Fruit fly (Drosophila melanogaster): Measurements from ENCODE around the gene Dph4.

Gene Dph4

DNA sequence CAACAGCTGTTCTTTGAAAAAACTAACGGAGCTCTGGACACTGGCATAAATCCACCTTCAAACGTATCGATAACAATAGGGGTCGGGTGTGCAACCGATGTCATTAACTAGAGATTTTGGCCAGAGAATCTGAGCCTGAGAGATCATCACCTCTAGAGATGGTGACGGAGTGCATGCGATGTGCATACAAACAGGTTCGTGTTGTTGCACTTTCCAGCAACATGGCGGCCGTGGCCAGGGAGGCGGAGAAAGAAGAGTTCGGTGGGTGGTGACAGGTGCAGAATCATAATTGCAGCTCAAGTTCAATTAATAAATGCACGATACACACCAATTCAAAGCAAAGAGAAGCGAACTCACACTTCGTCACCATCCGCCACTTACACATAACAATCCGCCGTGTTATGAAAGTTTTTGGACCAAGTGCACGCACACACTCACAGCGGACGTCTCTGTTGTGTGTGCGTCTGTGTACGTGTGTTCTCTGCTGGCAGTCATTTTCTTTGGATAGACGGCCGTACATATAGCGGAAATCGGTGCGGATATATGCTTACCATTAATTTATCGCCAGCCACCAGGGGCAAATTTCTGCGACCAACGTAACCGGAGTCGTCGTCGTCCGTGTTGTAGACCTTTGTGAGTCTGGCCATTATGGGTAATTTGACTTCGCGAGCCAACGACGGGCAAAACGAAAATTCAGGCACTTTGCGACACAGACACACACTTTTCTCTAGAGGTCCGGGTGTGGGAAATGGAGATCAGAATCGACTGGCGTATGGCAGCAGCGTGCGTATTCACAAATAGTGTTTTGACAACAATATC lies 35.3 kb upstream of the Dph4 start (continued):
- TF ChIP-seq Gug (GFP tag; IDR thresholded peaks at IDR 0.05), result peak; percentile 19; the same call in 1 of the 4 replicates
- TF ChIP-seq prd (optimal IDR thresholded peaks at IDR 0.05), result no peak
- TF ChIP-seq prd (GFP tag; IDR thresholded peaks at IDR 0.05), result peak; percentile 15; the same call in 1 of the 3 replicates
- TF ChIP-seq CG16863 (GFP tag; optimal IDR thresholded peaks at IDR 0.05), result no peak
- TF ChIP-seq trem (tag; optimal IDR thresholded peaks at IDR 0.05), result no peak
- peak; percentile 40; the same call in 1 of the 2 replicates for TF ChIP-seq sna (GFP tag; IDR thresholded peaks at IDR 0.05; ENCODE audit: partially characterized antibody)
- 0 out of 3 replicates have a peak, but pooled peaks have one; percentile 43 for TF ChIP-seq zfh1 (GFP tag; IDR thresholded peaks at IDR 0.05)
- peak; percentile 90 for TF ChIP-seq CG10274 (GFP tag; optimal IDR thresholded peaks at IDR 0.05)
- no peak for TF ChIP-seq NFAT (GFP tag; IDR thresholded peaks at IDR 0.05)
- TF ChIP-seq amos (GFP tag; IDR thresholded peaks at IDR 0.05; ENCODE audit: partially characterized antibody), result peak; percentile 54
- no peak for TF ChIP-seq run (tag; optimal IDR thresholded peaks at IDR 0.05)
- TF ChIP-seq ac (GFP tag; optimal IDR thresholded peaks at IDR 0.05), result no peak
- no peak for TF ChIP-seq BtbVII (GFP tag; optimal IDR thresholded peaks at IDR 0.05)
- peak; percentile 43; the same call in 1 of the 3 replicates for TF ChIP-seq dysf (GFP tag; IDR thresholded peaks at IDR 0.05)
- peak; percentile 69 for TF ChIP-seq Med (GFP tag)
- peak; percentile 40; the same call in 1 of the 2 replicates for TF ChIP-seq Adf1 (GFP tag; IDR thresholded peaks at IDR 0.05)
- no peak for TF ChIP-seq jigr1 (GFP tag; IDR thresholded peaks at IDR 0.05)
- no peak for TF ChIP-seq gro (GFP tag; optimal IDR thresholded peaks at IDR 0.05)
- no peak for TF ChIP-seq Scr (GFP tag; IDR thresholded peaks at IDR 0.05; ENCODE audit: partially characterized antibody)
- TF ChIP-seq CG16813 (GFP tag; IDR thresholded peaks at IDR 0.05; ENCODE audit: partially characterized antibody), result peak; percentile 39; the same call in 1 of the 3 replicates
- peak; percentile 87 for TF ChIP-seq phol (tag; optimal IDR thresholded peaks at IDR 0.05)
- TF ChIP-seq CG17361 (GFP tag; IDR thresholded peaks at IDR 0.05), result 0 out of 3 replicates have a peak, but pooled peaks have one; percentile 16
- TF ChIP-seq CG6689 (GFP tag; IDR thresholded peaks at IDR 0.05), result 0 out of 2 replicates have a peak, but pooled peaks have one; percentile 5
- no peak for TF ChIP-seq CG8290 (GFP tag; optimal IDR thresholded peaks at IDR 0.05)
- peak in 1 of 2 experiments; percentile 30 for TF ChIP-seq CG8290 (tag; optimal IDR thresholded peaks at IDR 0.05)
- TF ChIP-seq CG6272 (GFP tag; IDR thresholded peaks at IDR 0.05), result no peak
- peak; percentile 3 for TF ChIP-seq Antp (GFP tag; optimal IDR thresholded peaks at IDR 0.05)
- no peak for TF ChIP-seq CG3163 (GFP tag; optimal IDR thresholded peaks at IDR 0.05)
- peak; percentile 24; the same call in 1 of the 2 replicates for TF ChIP-seq CG2129 (GFP tag; IDR thresholded peaks at IDR 0.05; ENCODE audit: partially characterized antibody)
- TF ChIP-seq her (GFP tag; optimal IDR thresholded peaks at IDR 0.05), result no peak
- no peak for TF ChIP-seq CG13624 (GFP tag; optimal IDR thresholded peaks at IDR 0.05)
- peak; percentile 17; the same call in 1 of the 2 replicates for TF ChIP-seq MBD-R2 (GFP tag; IDR thresholded peaks at IDR 0.05)
- TF ChIP-seq Eip74EF (GFP tag; optimal IDR thresholded peaks at IDR 0.05), result peak in 1 of 2 experiments; percentile 15
- TF ChIP-seq CoRest (tag; optimal IDR thresholded peaks at IDR 0.05), result no peak
- TF ChIP-seq Vsx1 (GFP tag; optimal IDR thresholded peaks at IDR 0.05), result no peak
- TF ChIP-seq seq (GFP tag; IDR thresholded peaks at IDR 0.05), result no peak
- TF ChIP-seq HmgD (GFP tag; optimal IDR thresholded peaks at IDR 0.05), result no peak
- no peak for TF ChIP-seq Poxn (GFP tag; IDR thresholded peaks at IDR 0.05)
- peak; percentile 4 for TF ChIP-seq ab (GFP tag; optimal IDR thresholded peaks at IDR 0.05)
- TF ChIP-seq CG15479 (GFP tag; optimal IDR thresholded peaks at IDR 0.05), result peak; percentile 56
- no peak for TF ChIP-seq dm (GFP tag; optimal IDR thresholded peaks at IDR 0.05)
- TF ChIP-seq Tbp (GFP tag; optimal IDR thresholded peaks at IDR 0.05), result no peak
- peak; percentile 60 for TF ChIP-seq sens (GFP tag)
- TF ChIP-seq E2f1 (GFP tag; IDR thresholded peaks at IDR 0.05), result peak; percentile 24; the same call in 1 of the 2 replicates
- no peak for TF ChIP-seq disco-r (GFP tag; optimal IDR thresholded peaks at IDR 0.05)
- TF ChIP-seq Aef1 (GFP tag; IDR thresholded peaks at IDR 0.05), result 0 out of 3 replicates have a peak, but pooled peaks have one; percentile 11
- no peak for TF ChIP-seq HLH54F (GFP tag; optimal IDR thresholded peaks at IDR 0.05)
- peak; percentile 49 for TF ChIP-seq Meics (GFP tag; optimal IDR thresholded peaks at IDR 0.05)
- TF ChIP-seq CG9932 (GFP tag; IDR thresholded peaks at IDR 0.05), result peak; percentile 42; the same call in 1 of the 2 replicates
- no peak for TF ChIP-seq Elba2 (GFP tag; optimal IDR thresholded peaks at IDR 0.05)
